Worm (Caenorhabditis elegans) whole organism, mixed stage, embryonic: ENCODE data around the gene Y69A2AR.22.

Experiments
- bed-3 ChIP-seq: fragments of 200-800 bp; sonication (Bioruptor generic); optimal IDR thresholded peaks from 3 replicates; lab custom pipeline; 2018; ENCODE audit warnings: mild to moderate bottlenecking, missing genetic modification characterization, moderate library complexity, missing compliant biosample characterization
- blmp-1 ChIP-seq: fragments of 150-350 bp; optimal IDR thresholded peaks from 2 replicates; lab custom pipeline; 2014; ENCODE audit warnings: missing biosample characterization, missing genetic modification characterization
- ceh-39 ChIP-seq: fragments of 150-350 bp; optimal IDR thresholded peaks from 2 replicates; lab custom pipeline; 2014; ENCODE audit warnings: missing biosample characterization, missing genetic modification characterization
- ceh-43 ChIP-seq: fragments of 200-800 bp; sonication (Bioruptor generic); optimal IDR thresholded peaks from 2 replicates; lab custom pipeline; 2018; ENCODE audit warnings: mild to moderate bottlenecking, missing genetic modification characterization, moderate library complexity, missing compliant biosample characterization
- ceh-83 ChIP-seq: fragments of 200-800 bp; sonication (Bioruptor generic); optimal IDR thresholded peaks from 2 replicates; lab custom pipeline; 2018; ENCODE audit warnings: mild to moderate bottlenecking, missing genetic modification characterization, missing compliant biosample characterization
- ces-1 ChIP-seq: fragments of 150-350 bp; optimal IDR thresholded peaks from 2 replicates; lab custom pipeline; 2014; ENCODE audit warnings: missing biosample characterization, missing genetic modification reagents, missing genetic modification characterization
- drap-1 ChIP-seq: fragments of 200-800 bp; sonication (Bioruptor generic); optimal IDR thresholded peaks from 3 replicates; lab custom pipeline; 2018; ENCODE audit warnings: mild to moderate bottlenecking, missing genetic modification characterization, missing compliant biosample characterization
- elt-1 ChIP-seq: sonication (generic microtip); optimal IDR thresholded peaks from 2 replicates; lab custom pipeline; 2017; ENCODE audit warnings: missing genetic modification characterization, mild to moderate bottlenecking, missing compliant biosample characterization, antibody characterized with exemption, moderate library complexity, borderline replicate concordance; ENCODE audit not compliant: insufficient read depth
- elt-3 ChIP-seq: fragments of 150-350 bp; optimal IDR thresholded peaks from 2 replicates; lab custom pipeline; 2014; ENCODE audit warnings: missing biosample characterization, missing genetic modification characterization
- ham-2 ChIP-seq: fragments of 200-800 bp; sonication (Bioruptor generic); optimal IDR thresholded peaks from 2 replicates; lab custom pipeline; 2018; ENCODE audit warnings: mild to moderate bottlenecking, missing genetic modification characterization, missing compliant biosample characterization
- hlh-1 ChIP-seq: fragments of 150-350 bp; optimal IDR thresholded peaks from 2 replicates; lab custom pipeline; 2014; ENCODE audit warnings: missing biosample characterization, missing genetic modification reagents, missing genetic modification characterization
- lin-13 ChIP-seq: fragments of 150-350 bp; optimal IDR thresholded peaks from 2 replicates; lab custom pipeline; 2014; ENCODE audit warnings: missing biosample characterization, missing genetic modification characterization
- lin-32 ChIP-seq: fragments of 200-800 bp; sonication (Bioruptor generic); optimal IDR thresholded peaks from 2 replicates; lab custom pipeline; 2018; ENCODE audit warnings: mild to moderate bottlenecking, missing genetic modification characterization, missing compliant biosample characterization
- mls-2 ChIP-seq: sonication (generic microtip); optimal IDR thresholded peaks from 2 replicates; lab custom pipeline; 2016; ENCODE audit warnings: mild to moderate bottlenecking, missing genetic modification characterization, moderate library complexity, missing compliant biosample characterization
- nhr-237 ChIP-seq: fragments of 150-350 bp; optimal IDR thresholded peaks from 2 replicates; lab custom pipeline; 2014; ENCODE audit warnings: missing biosample characterization, missing genetic modification characterization
- nhr-28 ChIP-seq: fragments of 150-350 bp; optimal IDR thresholded peaks from 2 replicates; lab custom pipeline; 2014; ENCODE audit warnings: missing biosample characterization, missing genetic modification characterization
- nhr-76 ChIP-seq: sonication (generic microtip); optimal IDR thresholded peaks from 2 replicates; lab custom pipeline; 2017; ENCODE audit warnings: missing biosample characterization, missing genetic modification characterization
- sem-2 ChIP-seq: fragments of 200-800 bp; sonication (Bioruptor generic); optimal IDR thresholded peaks from 2 replicates; lab custom pipeline; 2018; ENCODE audit warnings: mild to moderate bottlenecking, missing genetic modification characterization, missing compliant biosample characterization
- snpc-4 ChIP-seq: fragments of 150-350 bp; optimal IDR thresholded peaks from 2 replicates; lab custom pipeline; 2014; ENCODE audit warnings: missing biosample characterization, missing genetic modification characterization
- sptf-1 ChIP-seq: sonication (generic microtip); optimal IDR thresholded peaks from 2 replicates; lab custom pipeline; 2017; ENCODE audit warnings: mild to moderate bottlenecking, missing genetic modification characterization, moderate library complexity, missing compliant biosample characterization
- tbx-8 ChIP-seq: fragments of 200-800 bp; sonication (Bioruptor generic); optimal IDR thresholded peaks from 2 replicates; lab custom pipeline; 2018; ENCODE audit warnings: mild to moderate bottlenecking, missing genetic modification characterization, moderate library complexity, missing compliant biosample characterization
- unc-120 ChIP-seq: sonication (generic microtip); optimal IDR thresholded peaks from 2 replicates; lab custom pipeline; 2017; ENCODE audit warnings: missing genetic modification characterization, missing compliant biosample characterization; ENCODE audit not compliant: poor library complexity, severe bottlenecking
- unc-39 ChIP-seq: fragments of 150-350 bp; optimal IDR thresholded peaks from 2 replicates; lab custom pipeline; 2014; ENCODE audit warnings: missing biosample characterization, missing genetic modification characterization
- zip-8 ChIP-seq: fragments of 150-350 bp; optimal IDR thresholded peaks from 2 replicates; lab custom pipeline; 2014; ENCODE audit warnings: missing biosample characterization, missing genetic modification characterization
- ztf-11 ChIP-seq: fragments of 150-350 bp; optimal IDR thresholded peaks from 2 replicates; lab custom pipeline; 2014; ENCODE audit warnings: missing biosample characterization, missing genetic modification characterization

Y69A2AR.22 gene

ce11 chrIV:2464156-2464555 is 43.6 kb downstream of the Y69A2AR.22 start, which contains the start of gene ilys-3:
Gene ilys-3 (plus strand): TSS chrIV:2464456.
- TF ChIP-seq sptf-1 (tag; lab: Kevin White, UChicago), result no peak
- no peak for TF ChIP-seq nhr-237 (tag; lab: Kevin White, UChicago)
- TF ChIP-seq ces-1, result no peak
- TF ChIP-seq ham-2 (GFP tag; lab: Kevin White, UChicago), result no peak
- no peak for TF ChIP-seq bed-3 (GFP tag; lab: Kevin White, UChicago)
- no peak for TF ChIP-seq ztf-11 (tag; lab: Kevin White, UChicago)
- no peak for TF ChIP-seq hlh-1 (tag; lab: Kevin White, UChicago)
- TF ChIP-seq lin-13 (tag; lab: Kevin White, UChicago), result no peak
- TF ChIP-seq ceh-39 (tag; lab: Kevin White, UChicago), result no peak
- no peak for TF ChIP-seq blmp-1 (tag; lab: Kevin White, UChicago)
- TF ChIP-seq unc-120 (tag; lab: Kevin White, UChicago), result no peak
- no peak for TF ChIP-seq drap-1
- TF ChIP-seq nhr-76, result no peak
- no peak for TF ChIP-seq ceh-83 (GFP tag; lab: Kevin White, UChicago)
- TF ChIP-seq elt-1, result no peak
- TF ChIP-seq elt-3 (tag; lab: Kevin White, UChicago), result no peak
- no peak for TF ChIP-seq ceh-43
- no peak for TF ChIP-seq sem-2 (GFP tag; lab: Kevin White, UChicago)
- TF ChIP-seq tbx-8 (GFP tag; lab: Kevin White, UChicago), result no peak
- TF ChIP-seq lin-32 (GFP tag; lab: Kevin White, UChicago), result no peak

ce11 chrIV:2463311-2463710 is 44.4 kb downstream of the Y69A2AR.22 start, which contains the start of gene cdh-10:
Gene cdh-10 (minus strand): TSS chrIV:2463369.
- TF ChIP-seq nhr-28 (no peak), ces-1 (no peak), bed-3 (GFP tag; lab: Kevin White, UChicago) (no peak), sptf-1 (tag; lab: Kevin White, UChicago) (no peak)
- TF ChIP-seq, all 35 proteins: peak for 0

- TF ChIP-seq zip-8 (tag; lab: Kevin White, UChicago) (peak; percentile 97), mls-2 (tag; lab: Kevin White, UChicago) (no peak)
These were observed 46.3 kb downstream of the Y69A2AR.22 start for ce11 chrIV:2461396-2461795.

- TF ChIP-seq ces-1 (no peak), ham-2 (GFP tag; lab: Kevin White, UChicago) (no peak), ceh-83 (GFP tag; lab: Kevin White, UChicago) (no peak), unc-120 (tag; lab: Kevin White, UChicago) (no peak), snpc-4 (tag; lab: Kevin White, UChicago) (no peak), unc-39 (tag; lab: Kevin White, UChicago) (no peak), zip-8 (tag; lab: Kevin White, UChicago) (peak; percentile 92), bed-3 (GFP tag; lab: Kevin White, UChicago) (no peak), elt-3 (tag; lab: Kevin White, UChicago) (no peak)
These were observed 52.6 kb downstream of the Y69A2AR.22 start for ce11 chrIV:2455128-2455527.
